Worm (Caenorhabditis elegans) whole organism, late embryonic: ENCODE data around the gene R07E5.4.

Experiments used
- K09A11.1 ChIP-seq: sonication (generic microtip); optimal IDR thresholded peaks from 2 replicates; lab custom pipeline; 2017; ENCODE audit warnings: antibody characterized with exemption, mild to moderate bottlenecking, missing genetic modification characterization, missing compliant biosample characterization; ENCODE audit not compliant: insufficient read depth
- ets-4 ChIP-seq: sonication (generic microtip); optimal IDR thresholded peaks from 2 replicates; lab custom pipeline; 2016; ENCODE audit warnings: missing genetic modification characterization, missing compliant biosample characterization
- hlh-8 ChIP-seq: sonication (generic microtip); optimal IDR thresholded peaks from 2 replicates; lab custom pipeline; 2016; ENCODE audit warnings: missing genotype, missing genetic modification characterization, missing compliant biosample characterization
- nhr-232 ChIP-seq: sonication (generic microtip); optimal IDR thresholded peaks from 2 replicates; lab custom pipeline; 2016; ENCODE audit warnings: missing genetic modification characterization, missing compliant biosample characterization
- pha-4 ChIP-seq: fragments of 150-350 bp; optimal IDR thresholded peaks from 2 replicates; lab custom pipeline; 2018; ENCODE audit warnings: missing biosample characterization, missing genetic modification reagents, missing genetic modification characterization

- TF ChIP-seq ets-4 (tag; lab: Kevin White, UChicago) (no peak), pha-4 (tag; lab: Kevin White, UChicago) (no peak), hlh-8 (tag; lab: Kevin White, UChicago) (no peak), K09A11.1 (no peak), nhr-232 (no peak)
Measured at ce11 chrIII:4345034-4345433, 49.6 kb upstream of the R07E5.4 start, which contains the start of gene hse-5.
